Worm (Caenorhabditis elegans) whole organism, early embryonic: ENCODE data around the gene enol-1.

ENCODE experiments used
- ceh-13 ChIP-seq: fragments of 200-800 bp; sonication (Bioruptor generic); optimal IDR thresholded peaks from 2 replicates; lab custom pipeline; 2018; ENCODE audit warnings: mild to moderate bottlenecking, missing genetic modification characterization, missing compliant biosample characterization
- hmbx-1 ChIP-seq: sonication (generic microtip); optimal IDR thresholded peaks from 2 replicates; lab custom pipeline; 2016; ENCODE audit warnings: mild to moderate bottlenecking, missing genetic modification characterization, missing compliant biosample characterization

DNA sequence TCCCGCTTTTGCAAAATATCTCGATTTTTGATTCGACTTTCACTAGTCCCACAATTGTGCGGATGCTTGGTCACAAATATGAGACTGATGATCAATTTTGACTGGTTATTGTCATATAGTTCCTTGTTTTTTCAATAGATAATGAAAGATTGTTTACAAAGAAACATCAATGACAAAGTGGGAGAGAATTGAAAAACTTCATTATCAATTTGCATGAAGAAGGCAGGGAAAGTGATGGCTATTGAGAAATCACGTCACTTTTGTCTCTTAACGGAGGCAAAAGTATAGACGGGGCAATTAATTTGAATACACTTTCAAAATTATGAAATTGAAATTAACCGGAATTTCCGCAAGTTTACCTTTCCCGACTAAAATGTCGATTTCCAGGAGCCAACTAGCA, 7.6 kb upstream of the enol-1 start:
- TF ChIP-seq ceh-13 (GFP tag; lab: Kevin White, UChicago), result no peak
- no peak for TF ChIP-seq hmbx-1 (tag; lab: Kevin White, UChicago)
